Worm (Caenorhabditis elegans) whole organism, L2 larva: ENCODE data around the gene ech-6.

Source experiments
- alr-1 ChIP-seq: fragments of 150-350 bp; optimal IDR thresholded peaks from 2 replicates; lab custom pipeline; 2014; ENCODE audit warnings: missing biosample characterization, missing genetic modification characterization
- ama-1 ChIP-seq: fragments of 150-350 bp; optimal IDR thresholded peaks from 2 replicates; lab custom pipeline; 2018; ENCODE audit warnings: inconsistent platforms
- egl-27 ChIP-seq: sonication (generic microtip); optimal IDR thresholded peaks from 3 replicates; lab custom pipeline; 2017; ENCODE audit warnings: missing biosample characterization, missing genetic modification reagents, missing genetic modification characterization
- elt-1 ChIP-seq: fragments of 150-350 bp; optimal IDR thresholded peaks from 2 replicates; lab custom pipeline; 2014; ENCODE audit warnings: missing biosample characterization, missing genetic modification characterization
- lin-11 ChIP-seq: fragments of 150-350 bp; sonication (generic microtip); optimal IDR thresholded peaks from 2 replicates; lab custom pipeline; 2014; ENCODE audit warnings: missing biosample characterization, missing genetic modification characterization, inconsistent platforms, mixed read lengths
- lsy-2 ChIP-seq, 2 experiments: fragments of 150-350 bp in 1 of 2; sonication (generic microtip) in 1 of 2; optimal IDR thresholded peaks; 2 replicates each; lab custom pipeline; 2014 to 2017; ENCODE audit warnings: missing biosample characterization in 2 of 2, missing genetic modification characterization in 2 of 2
- mdl-1 ChIP-seq, 2 experiments: fragments of 150-350 bp in 1 of 2; sonication (generic microtip) in 1 of 2; optimal IDR thresholded peaks; 2 replicates each; lab custom pipeline; 2017; ENCODE audit warnings: missing biosample characterization in 2 of 2, missing genetic modification characterization in 2 of 2
- nhr-12 ChIP-seq: fragments of 150-350 bp; optimal IDR thresholded peaks from 2 replicates; lab custom pipeline; 2014; ENCODE audit warnings: missing biosample characterization, missing genetic modification characterization
- nhr-77 ChIP-seq: fragments of 150-350 bp; optimal IDR thresholded peaks from 2 replicates; lab custom pipeline; 2014; ENCODE audit warnings: missing biosample characterization, missing genetic modification characterization
- skn-1 ChIP-seq: sonication (generic microtip); optimal IDR thresholded peaks from 2 replicates; lab custom pipeline; 2017; ENCODE audit warnings: missing biosample characterization, missing genetic modification characterization
- snpc-4 ChIP-seq: fragments of 150-350 bp; optimal IDR thresholded peaks from 2 replicates; lab custom pipeline; 2014; ENCODE audit warnings: missing biosample characterization, missing genetic modification characterization
- unc-62 ChIP-seq: fragments of 150-350 bp; optimal IDR thresholded peaks from 2 replicates; lab custom pipeline; 2014; ENCODE audit warnings: missing biosample characterization, missing genetic modification reagents, missing genetic modification characterization
- zag-1 ChIP-seq: fragments of 150-350 bp; optimal IDR thresholded peaks from 2 replicates; lab custom pipeline; 2014; ENCODE audit warnings: missing biosample characterization, missing genetic modification characterization

- TF ChIP-seq lsy-2 (tag; optimal IDR thresholded peaks at IDR 0.05; lab: Kevin White, UChicago) (no peak), snpc-4 (tag; lab: Kevin White, UChicago) (no peak), nhr-77 (tag; lab: Kevin White, UChicago) (no peak), mdl-1 (tag; optimal IDR thresholded peaks at IDR 0.05; lab: Kevin White, UChicago) (no peak), egl-27 (no peak), alr-1 (tag; lab: Kevin White, UChicago) (no peak), skn-1 (tag; lab: Kevin White, UChicago) (no peak), nhr-12 (no peak), elt-1 (no peak), lin-11 (tag; lab: Kevin White, UChicago) (no peak), zag-1 (no peak), ama-1 (no peak), unc-62 (no peak)
Measured at ce11 chrIII:9745333-9745897, 7.3 kb downstream of the ech-6 start.
